Fruit fly (Drosophila melanogaster) whole organism, wandering third instar larva: ENCODE measurements around the gene CG8568.

Source experiments
- Abd-B ChIP-seq: fragments of >200 bp; optimal IDR thresholded peaks from 2 replicates; lab custom pipeline; 2017; ENCODE audit warnings: missing biosample characterization, missing genetic modification characterization
- CG9705 ChIP-seq: fragments of 200-800 bp; sonication (Bioruptor generic); optimal IDR thresholded peaks from 2 replicates; lab custom pipeline; 2018; ENCODE audit warnings: missing biosample characterization, mild to moderate bottlenecking, missing genetic modification characterization
- CrebA ChIP-seq: fragments of 200-800 bp; sonication (Bioruptor generic); optimal IDR thresholded peaks from 2 replicates; lab custom pipeline; 2016; ENCODE audit warnings: missing biosample characterization, mild to moderate bottlenecking, missing genetic modification characterization, borderline replicate concordance
- Dfd ChIP-seq: fragments of >200 bp; optimal IDR thresholded peaks from 2 replicates; lab custom pipeline; 2017; ENCODE audit warnings: missing biosample characterization, missing genetic modification characterization
- Dif ChIP-seq: fragments of 200-275, 200-300 bp; sonication (Bioruptor generic); optimal IDR thresholded peaks from 2 replicates; lab custom pipeline; 2018; ENCODE audit warnings: missing biosample characterization, missing genetic modification characterization; ENCODE audit not compliant: partially characterized antibody
- GATAd ChIP-seq: sonication (Bioruptor generic); optimal IDR thresholded peaks from 2 replicates; lab custom pipeline; 2016; ENCODE audit warnings: missing biosample characterization, missing genetic modification characterization
- Hnf4 ChIP-seq: fragments of 200-800 bp; sonication (Bioruptor generic); optimal IDR thresholded peaks from 2 replicates; lab custom pipeline; 2016; ENCODE audit warnings: missing biosample characterization, mild to moderate bottlenecking, missing genetic modification characterization
- Hr83 ChIP-seq: fragments of 200-300 bp; sonication (Bioruptor generic); optimal IDR thresholded peaks from 2 replicates; lab custom pipeline; 2016; ENCODE audit warnings: missing biosample characterization, mild to moderate bottlenecking, missing genetic modification characterization, moderate library complexity; ENCODE audit not compliant: poor library complexity, severe bottlenecking
- Jra ChIP-seq: sonication (Bioruptor generic); optimal IDR thresholded peaks from 2 replicates; lab custom pipeline; 2016; ENCODE audit warnings: missing biosample characterization, missing genetic modification characterization
- N ChIP-seq: fragments of >200 bp; optimal IDR thresholded peaks from 2 replicates; lab custom pipeline; 2018; ENCODE audit warnings: missing biosample characterization, missing external identifiers, missing genetic modification characterization
- OdsH ChIP-seq: fragments of 200-800 bp; sonication (Bioruptor generic); optimal IDR thresholded peaks from 2 replicates; lab custom pipeline; 2016; ENCODE audit warnings: missing biosample characterization, mild to moderate bottlenecking, missing genetic modification characterization
- Rel ChIP-seq, 2 experiments: fragments of 200-800 bp; sonication (Bioruptor generic) in 1 of 2; optimal IDR thresholded peaks; 2 replicates in 1 of 2; 3 replicates in 1 of 2; lab custom pipeline; 2016 to 2019; ENCODE audit warnings: mild to moderate bottlenecking in 2 of 2, missing biosample characterization in 2 of 2, missing genetic modification characterization in 2 of 2, moderate library complexity in 1 of 2
- Sp1 ChIP-seq: fragments of 200-800 bp; sonication (Bioruptor generic); optimal IDR thresholded peaks from 3 replicates; lab custom pipeline; 2019; ENCODE audit warnings: missing biosample characterization, mild to moderate bottlenecking, missing genetic modification characterization, moderate library complexity
- Vsx2 ChIP-seq: fragments of 200-300, 225-300 bp; sonication (Bioruptor generic); optimal IDR thresholded peaks from 2 replicates; lab custom pipeline; 2018; ENCODE audit warnings: missing biosample characterization, missing genetic modification characterization; ENCODE audit not compliant: partially characterized antibody
- br ChIP-seq: fragments of 200-800 bp; sonication (Bioruptor generic); optimal IDR thresholded peaks from 2 replicates; lab custom pipeline; 2016; ENCODE audit warnings: missing biosample characterization, missing genetic modification characterization
- brk ChIP-seq: fragments of 200-800 bp; sonication (Bioruptor generic); optimal IDR thresholded peaks from 2 replicates; lab custom pipeline; 2016; ENCODE audit warnings: missing biosample characterization, mild to moderate bottlenecking, missing genetic modification characterization
- dl ChIP-seq, 2 experiments: fragments of 175-275, 200-275 bp in 1 of 2; fragments of 200-275 bp in 1 of 2; sonication (Bioruptor generic); optimal IDR thresholded peaks; lab custom pipeline; 2018; ENCODE audit warnings: mild to moderate bottlenecking in 2 of 2, missing biosample characterization in 2 of 2, missing genetic modification characterization in 2 of 2, moderate library complexity in 2 of 2; ENCODE audit not compliant: partially characterized antibody in 2 of 2, insufficient read depth in 1 of 2
- dmrt93B ChIP-seq: fragments of 200-800 bp; sonication (Bioruptor generic); optimal IDR thresholded peaks from 2 replicates; lab custom pipeline; 2018; ENCODE audit warnings: missing biosample characterization, mild to moderate bottlenecking, missing genetic modification characterization
- dsf ChIP-seq: sonication (Bioruptor generic); optimal IDR thresholded peaks from 2 replicates; lab custom pipeline; 2016; ENCODE audit warnings: missing biosample characterization, missing genetic modification characterization, borderline replicate concordance
- foxo ChIP-seq, 2 experiments: fragments of 200-800 bp; sonication (Bioruptor generic); optimal IDR thresholded peaks; 2 replicates in 1 of 2; 3 replicates in 1 of 2; lab custom pipeline; 2016 to 2017; ENCODE audit warnings: missing biosample characterization in 2 of 2, missing genetic modification characterization in 2 of 2
- fru ChIP-seq: fragments of 200-800 bp; sonication (Bioruptor generic); optimal IDR thresholded peaks from 3 replicates; lab custom pipeline; 2016; ENCODE audit warnings: missing biosample characterization, mild to moderate bottlenecking, missing genetic modification characterization
- h ChIP-seq: fragments of 200-800 bp; sonication (Bioruptor generic); optimal IDR thresholded peaks from 3 replicates; lab custom pipeline; 2016; ENCODE audit warnings: missing biosample characterization, mild to moderate bottlenecking, missing genetic modification characterization
- lola ChIP-seq: fragments of >200 bp; optimal IDR thresholded peaks from 2 replicates; lab custom pipeline; 2017; ENCODE audit warnings: missing biosample characterization, missing genetic modification characterization
- pan ChIP-seq: fragments of >200 bp; optimal IDR thresholded peaks from 2 replicates; lab custom pipeline; 2017
- psq ChIP-seq: fragments of 200-800 bp; sonication (Bioruptor generic); optimal IDR thresholded peaks from 3 replicates; lab custom pipeline; 2017; ENCODE audit warnings: missing biosample characterization, mild to moderate bottlenecking, missing genetic modification characterization, moderate library complexity
- sv ChIP-seq: fragments of 200-800 bp; sonication (Bioruptor generic); optimal IDR thresholded peaks from 3 replicates; lab custom pipeline; 2016; ENCODE audit warnings: missing biosample characterization, missing genetic modification characterization
- tai ChIP-seq: sonication (Bioruptor generic); optimal IDR thresholded peaks from 2 replicates; lab custom pipeline; 2016; ENCODE audit warnings: missing biosample characterization, missing genetic modification characterization
- usp ChIP-seq: fragments of >200 bp; optimal IDR thresholded peaks from 2 replicates; lab custom pipeline; 2017; ENCODE audit warnings: missing biosample characterization, missing genetic modification characterization
- woc ChIP-seq: sonication (Bioruptor generic); optimal IDR thresholded peaks from 2 replicates; lab custom pipeline; 2016; ENCODE audit warnings: missing biosample characterization, mild to moderate bottlenecking, missing genetic modification characterization

The CG8568 gene

dm6 chrX:17478383-17478782 is 26.0 kb upstream of the CG8568 start:
- no peak for TF ChIP-seq sv (GFP tag; lab: Kevin White, UChicago)
- no peak for TF ChIP-seq Dif
- TF ChIP-seq Abd-B = no peak
- TF ChIP-seq h (GFP tag; lab: Kevin White, UChicago) = no peak
- no peak for TF ChIP-seq dsf (GFP tag; lab: Kevin White, UChicago)
- no peak for TF ChIP-seq foxo (GFP tag; optimal IDR thresholded peaks at IDR 0.05; lab: Kevin White, UChicago)
- no peak for TF ChIP-seq Rel (GFP tag; optimal IDR thresholded peaks at IDR 0.05; lab: Kevin White, UChicago)
- TF ChIP-seq Rel (tag; optimal IDR thresholded peaks at IDR 0.05; lab: Kevin White, UChicago) = no peak
- no peak for TF ChIP-seq N (GFP tag; lab: Kevin White, UChicago)
- TF ChIP-seq OdsH (GFP tag; lab: Kevin White, UChicago) = no peak
- no peak for TF ChIP-seq br (GFP tag; lab: Kevin White, UChicago)
- TF ChIP-seq fru (GFP tag; lab: Kevin White, UChicago) = no peak
- no peak for TF ChIP-seq GATAd (GFP tag; lab: Kevin White, UChicago)
- no peak for TF ChIP-seq dl (GFP tag; optimal IDR thresholded peaks at IDR 0.05; lab: Kevin White, UChicago; ENCODE audit: insufficient read depth in 1 of 2, partially characterized antibody in 2 of 2)
- TF ChIP-seq Hnf4 (GFP tag; lab: Kevin White, UChicago) = no peak

- no peak for TF ChIP-seq brk
Observed at dm6 chrX:17476999-17477398, 24.7 kb upstream of the CG8568 start.

dm6 chrX:17473879-17474278 is 21.5 kb upstream of the CG8568 start:
- no peak for TF ChIP-seq Sp1
- TF ChIP-seq Dfd = peak; percentile 26
- no peak for TF ChIP-seq GATAd (GFP tag; lab: Kevin White, UChicago)
- TF ChIP-seq foxo (GFP tag; optimal IDR thresholded peaks at IDR 0.05; lab: Kevin White, UChicago) = no peak

dm6 chrX:17472930-17473668 is 20.8 kb upstream of the CG8568 start:
- TF ChIP-seq Hnf4 (GFP tag; lab: Kevin White, UChicago) (no peak), Sp1 (no peak), Dif (no peak), woc (no peak), dmrt93B (GFP tag; lab: Kevin White, UChicago) (no peak), GATAd (GFP tag; lab: Kevin White, UChicago) (no peak), Abd-B (no peak), CG9705 (GFP tag; lab: Kevin White, UChicago) (no peak), Vsx2 (GFP tag; lab: Kevin White, UChicago) (no peak)

dm6 chrX:17472467-17472866 is 20.1 kb upstream of the CG8568 start:
- TF ChIP-seq Sp1 (no peak), Hr83 (no peak), lola (GFP tag; lab: Kevin White, UChicago) (no peak), dl (GFP tag; optimal IDR thresholded peaks at IDR 0.05; lab: Kevin White, UChicago; ENCODE audit: insufficient read depth in 1 of 2, partially characterized antibody in 2 of 2) (no peak), GATAd (GFP tag; lab: Kevin White, UChicago) (no peak), N (GFP tag; lab: Kevin White, UChicago) (no peak), psq (GFP tag; lab: Kevin White, UChicago) (no peak)

- TF ChIP-seq Rel (GFP tag; optimal IDR thresholded peaks at IDR 0.05; lab: Kevin White, UChicago) (no peak), Rel (tag; optimal IDR thresholded peaks at IDR 0.05; lab: Kevin White, UChicago) (no peak), Jra (GFP tag; lab: Kevin White, UChicago) (no peak), usp (no peak), pan (lab: Kevin White, UChicago) (no peak), dl (GFP tag; optimal IDR thresholded peaks at IDR 0.05; lab: Kevin White, UChicago; ENCODE audit: insufficient read depth in 1 of 2, partially characterized antibody in 2 of 2) (no peak), GATAd (GFP tag; lab: Kevin White, UChicago) (no peak), Dif (no peak), Hr83 (no peak), Hnf4 (GFP tag; lab: Kevin White, UChicago) (no peak), CG9705 (GFP tag; lab: Kevin White, UChicago) (no peak), foxo (GFP tag; optimal IDR thresholded peaks at IDR 0.05; lab: Kevin White, UChicago) (no peak), CrebA (GFP tag; lab: Kevin White, UChicago) (no peak), brk (no peak), woc (no peak), OdsH (GFP tag; lab: Kevin White, UChicago) (no peak), dsf (GFP tag; lab: Kevin White, UChicago) (no peak), tai (no peak), Sp1 (no peak)
Observed at dm6 chrX:17471584-17471983, 19.2 kb upstream of the CG8568 start.
